Fruit fly (Drosophila melanogaster): Measurements from ENCODE around the gene Nrt.

DNA sequence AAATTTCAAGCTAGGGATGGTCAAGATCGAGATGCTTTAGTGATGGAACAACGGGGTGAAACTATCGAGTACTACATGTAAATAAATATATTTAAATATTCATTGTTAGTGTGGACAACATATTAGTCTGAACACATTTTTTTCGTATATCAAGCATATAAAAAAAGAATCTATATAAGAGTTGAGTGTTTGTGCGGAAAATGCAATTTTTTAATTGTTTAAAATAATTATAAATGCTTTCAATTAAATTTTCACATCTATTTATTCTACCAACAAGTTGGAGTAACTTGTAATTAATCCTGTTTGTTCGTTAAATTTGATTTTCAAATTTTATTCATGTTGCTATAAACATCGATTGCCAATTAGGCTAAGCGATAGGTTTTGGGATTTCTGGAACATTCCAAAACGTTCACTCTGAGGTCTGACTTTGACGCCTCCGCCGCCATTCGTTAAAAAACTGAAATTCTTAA lies 13.9 kb downstream of the Nrt start, which contains the start of the genes mus302 and CG9705:
- no peak for TF ChIP-seq CG8478 (optimal IDR thresholded peaks at IDR 0.05)
- no peak for TF ChIP-seq CTCF (optimal IDR thresholded peaks at IDR 0.05)
